Worm (Caenorhabditis elegans) whole organism, L4/young adult: ENCODE measurements around the gene aexr-3.

ENCODE experiments used
- W03F9.2 ChIP-seq: fragments of 150-350 bp; optimal IDR thresholded peaks from 2 replicates; lab custom pipeline; 2014; ENCODE audit warnings: missing biosample characterization, missing genetic modification characterization
- him-1 ChIP-seq: sonication (generic microtip); optimal IDR thresholded peaks from 2 replicates; lab custom pipeline; 2016; ENCODE audit warnings: missing genotype, missing genetic modification reagents, missing genetic modification characterization, missing compliant biosample characterization

DNA sequence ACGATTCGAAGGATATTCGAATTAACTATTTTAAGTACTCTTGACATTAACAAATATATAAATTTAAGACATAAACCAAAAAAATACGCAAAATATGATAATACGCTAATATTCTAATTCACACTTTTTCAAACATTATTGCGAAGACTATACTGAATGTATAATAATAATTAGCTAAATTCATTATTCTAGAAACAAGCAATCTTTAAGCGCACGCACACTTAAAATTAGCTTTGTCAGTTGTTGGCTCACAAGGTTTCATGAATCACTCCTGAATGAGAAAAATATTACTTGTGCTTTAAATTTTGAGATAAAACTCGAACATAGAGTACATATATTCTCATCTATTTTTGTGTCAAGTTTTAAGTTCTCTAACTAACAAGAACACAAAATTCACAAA is 34.1 kb downstream of the aexr-3 start:
- TF ChIP-seq him-1 (tag; lab: Kevin White, UChicago) (no peak), W03F9.2 (tag; lab: Kevin White, UChicago) (no peak)
